Worm (Caenorhabditis elegans) whole organism, L3 larva: Measurements from ENCODE around the gene nspc-20.
"Not testable (repeated sequence)": the region's sequence is repeated elsewhere in the genome, so short reads cannot be mapped to it uniquely, and the experiment has no call there.

Experiments
- R02D3.7 ChIP-seq: fragments of 150-350 bp; optimal IDR thresholded peaks from 2 replicates; lab custom pipeline; 2014; ENCODE audit warnings: missing biosample characterization, missing genetic modification characterization
- ZK546.5 ChIP-seq: sonication (generic microtip); optimal IDR thresholded peaks from 2 replicates; lab custom pipeline; 2017; ENCODE audit warnings: missing biosample characterization, missing genetic modification characterization
- aly-2 ChIP-seq: fragments of 150-350 bp; optimal IDR thresholded peaks from 2 replicates; lab custom pipeline; 2014; ENCODE audit warnings: missing biosample characterization, missing genetic modification characterization
- ama-1 ChIP-seq: fragments of 150-350 bp; optimal IDR thresholded peaks from 2 replicates; lab custom pipeline; 2018
- ceh-16 ChIP-seq: sonication (generic microtip); optimal IDR thresholded peaks from 2 replicates; lab custom pipeline; 2017; ENCODE audit warnings: missing biosample characterization, missing genetic modification characterization
- ceh-28 ChIP-seq: fragments of 150-350 bp; optimal IDR thresholded peaks from 2 replicates; lab custom pipeline; 2014; ENCODE audit warnings: missing biosample characterization, missing genetic modification reagents, missing genetic modification characterization
- ceh-82 ChIP-seq: fragments of 150-350 bp; optimal IDR thresholded peaks from 2 replicates; lab custom pipeline; 2014; ENCODE audit warnings: missing biosample characterization, missing genetic modification characterization
- ceh-9 ChIP-seq: sonication (generic microtip); optimal IDR thresholded peaks from 2 replicates; lab custom pipeline; 2018; ENCODE audit warnings: missing biosample characterization, missing genetic modification characterization
- egl-5 ChIP-seq: fragments of 150-350 bp; optimal IDR thresholded peaks from 2 replicates; lab custom pipeline; 2017; ENCODE audit warnings: missing biosample characterization, missing genetic modification reagents, missing genetic modification characterization, inconsistent platforms
- elt-1 ChIP-seq: fragments of 150-350 bp; optimal IDR thresholded peaks from 2 replicates; lab custom pipeline; 2014; ENCODE audit warnings: missing biosample characterization, missing genetic modification characterization
- elt-3 ChIP-seq, 3 experiments: fragments of 150-350 bp in 1 of 3; sonication (generic microtip) in 2 of 3; optimal IDR thresholded peaks; 2 replicates in 2 of 3; 4 replicates in 1 of 3; lab custom pipeline; 2014 to 2017; ENCODE audit warnings: missing biosample characterization in 3 of 3, missing genetic modification characterization in 3 of 3
- eor-1 ChIP-seq, 2 experiments: fragments of 150-350 bp; optimal IDR thresholded peaks; 2 replicates each; lab custom pipeline; 2014 to 2018; ENCODE audit warnings: missing biosample characterization in 2 of 2, missing genetic modification characterization in 2 of 2
- fkh-2 ChIP-seq: fragments of 150-350 bp; optimal IDR thresholded peaks from 2 replicates; lab custom pipeline; 2014; ENCODE audit warnings: missing biosample characterization, missing genetic modification reagents, missing genetic modification characterization
- hmg-11 ChIP-seq: sonication (generic microtip); optimal IDR thresholded peaks from 2 replicates; lab custom pipeline; 2016; ENCODE audit warnings: missing genetic modification characterization, missing compliant biosample characterization
- jun-1 ChIP-seq: fragments of 150-350 bp; optimal IDR thresholded peaks from 2 replicates; lab custom pipeline; 2014; ENCODE audit warnings: missing biosample characterization, missing genetic modification reagents, missing genetic modification characterization
- mdl-1 ChIP-seq: fragments of 150-350 bp; optimal IDR thresholded peaks from 2 replicates; lab custom pipeline; 2014; ENCODE audit warnings: missing biosample characterization, missing genetic modification characterization
- mml-1 ChIP-seq: fragments of 150-350 bp; sonication (generic microtip); optimal IDR thresholded peaks from 3 replicates; lab custom pipeline; 2014; ENCODE audit warnings: missing biosample characterization, missing genetic modification characterization
- nhr-23 ChIP-seq: fragments of 150-350 bp; optimal IDR thresholded peaks from 2 replicates; lab custom pipeline; 2014; ENCODE audit warnings: missing biosample characterization, missing genetic modification reagents, missing genetic modification characterization
- nhr-237 ChIP-seq: fragments of 150-350 bp; optimal IDR thresholded peaks from 2 replicates; lab custom pipeline; 2014; ENCODE audit warnings: missing biosample characterization, missing genetic modification characterization
- nhr-25 ChIP-seq: sonication (generic microtip); optimal IDR thresholded peaks from 2 replicates; lab custom pipeline; 2017; ENCODE audit warnings: missing biosample characterization, missing genetic modification characterization
- nhr-28 ChIP-seq: fragments of 150-350 bp; optimal IDR thresholded peaks from 2 replicates; lab custom pipeline; 2014; ENCODE audit warnings: missing biosample characterization, missing genetic modification characterization
- nhr-43 ChIP-seq: sonication (generic microtip); optimal IDR thresholded peaks from 2 replicates; lab custom pipeline; 2016; ENCODE audit warnings: mild to moderate bottlenecking, missing genetic modification characterization, missing compliant biosample characterization; ENCODE audit not compliant: poor library complexity, severe bottlenecking
- nhr-76 ChIP-seq: fragments of 150-350 bp; sonication (generic microtip); optimal IDR thresholded peaks from 5 replicates; lab custom pipeline; 2014; ENCODE audit warnings: missing biosample characterization, missing genetic modification characterization
- nhr-77 ChIP-seq: fragments of 150-350 bp; optimal IDR thresholded peaks from 2 replicates; lab custom pipeline; 2014; ENCODE audit warnings: missing biosample characterization, missing genetic modification characterization
- pha-4 ChIP-seq: fragments of 150-350 bp; optimal IDR thresholded peaks from 2 replicates; lab custom pipeline; 2014; ENCODE audit warnings: missing biosample characterization, missing genetic modification reagents, missing genetic modification characterization
- pqm-1 ChIP-seq: fragments of 150-350 bp; optimal IDR thresholded peaks from 2 replicates; lab custom pipeline; 2017; ENCODE audit warnings: missing biosample characterization, missing genetic modification characterization, inconsistent platforms
- sea-2 ChIP-seq: fragments of 150-350 bp; sonication (generic microtip); optimal IDR thresholded peaks from 4 replicates; lab custom pipeline; 2014; ENCODE audit warnings: missing biosample characterization, missing genetic modification reagents, missing genetic modification characterization
- snpc-4 ChIP-seq: fragments of 150-350 bp; optimal IDR thresholded peaks from 2 replicates; lab custom pipeline; 2014; ENCODE audit warnings: missing biosample characterization, missing genetic modification characterization
- unc-39 ChIP-seq: sonication (generic microtip); optimal IDR thresholded peaks from 4 replicates; lab custom pipeline; 2017; ENCODE audit warnings: missing biosample characterization, missing genetic modification characterization
- unc-62 ChIP-seq: fragments of 150-350 bp; sonication (generic microtip); optimal IDR thresholded peaks from 4 replicates; lab custom pipeline; 2014; ENCODE audit warnings: missing biosample characterization, missing genetic modification reagents, missing genetic modification characterization
- ztf-11 ChIP-seq: fragments of 150-350 bp; optimal IDR thresholded peaks from 2 replicates; lab custom pipeline; 2014; ENCODE audit warnings: missing biosample characterization, missing genetic modification characterization
- ztf-4 ChIP-seq: fragments of 150-350 bp; optimal IDR thresholded peaks from 2 replicates; lab custom pipeline; 2014; ENCODE audit warnings: missing biosample characterization, missing genetic modification characterization

The nspc-20 gene

ce11 chrX:14525325-14526305, 4.4 kb downstream of the nspc-20 start (continued):
- TF ChIP-seq nhr-43 (tag; lab: Kevin White, UChicago) (peak; percentile 99), unc-62 (peak; percentile 100), nhr-28 (peak; percentile 73), pqm-1 (tag; lab: Kevin White, UChicago) (peak; percentile 90), egl-5 (tag; lab: Kevin White, UChicago) (peak; percentile 100), ztf-4 (peak; percentile 94), nhr-25 (tag; lab: Kevin White, UChicago) (peak; percentile 98), sea-2 (GFP tag; lab: Kevin White, UChicago) (peak; percentile 80), jun-1 (peak; percentile 100), ZK546.5 (tag; lab: Kevin White, UChicago) (peak; percentile 71), mml-1 (tag; lab: Kevin White, UChicago) (peak; percentile 37), eor-1 (tag; optimal IDR thresholded peaks at IDR 0.05; lab: Kevin White, UChicago) (peak in 1 of 2 experiments; percentile 86), ceh-9 (peak; percentile 100), ztf-11 (tag; lab: Kevin White, UChicago) (peak; percentile 74), elt-1 (tag; lab: Kevin White, UChicago) (peak; percentile 73), mdl-1 (tag; lab: Kevin White, UChicago) (peak; percentile 90), aly-2 (tag; lab: Kevin White, UChicago) (peak; percentile 96), elt-3 (tag; optimal IDR thresholded peaks at IDR 0.05; lab: Kevin White, UChicago) (peak; percentile 67 to 99 (median 79)), ceh-82 (tag; lab: Kevin White, UChicago) (peak; percentile 100), hmg-11 (tag; lab: Kevin White, UChicago) (peak; percentile 93), nhr-76 (tag; lab: Kevin White, UChicago) (peak; percentile 89), pha-4 (tag; lab: Kevin White, UChicago) (peak; percentile 96), ceh-16 (tag; lab: Kevin White, UChicago) (peak; percentile 87)
- TF ChIP-seq, all 47 proteins: peak for 47

- not testable (repeated sequence) for TF ChIP-seq pha-4 (tag; lab: Kevin White, UChicago); R02D3.7 (tag; lab: Kevin White, UChicago); nhr-28
These were observed 5.0 kb downstream of the nspc-20 start, which contains the start of gene nspc-17 for ce11 chrX:14525081-14525324. TSS of gene nspc-17 (minus strand) at chrX:14525181.

ce11 chrX:14523275-14523674, 6.7 kb downstream of the nspc-20 start, which contains the start of gene nspc-16:
TSS of gene nspc-16 (plus strand) at chrX:14523575.
- TF ChIP-seq sea-2 (GFP tag; lab: Kevin White, UChicago) (no peak), snpc-4 (tag; lab: Kevin White, UChicago) (no peak), nhr-43 (tag; lab: Kevin White, UChicago) (no peak), ama-1 (lab: Kevin White, UChicago) (no peak), ceh-82 (tag; lab: Kevin White, UChicago) (no peak), nhr-237 (tag; lab: Kevin White, UChicago) (no peak), jun-1 (no peak), nhr-23 (tag; lab: Kevin White, UChicago) (no peak), ceh-16 (tag; lab: Kevin White, UChicago) (no peak)

ce11 chrX:14520463-14520862, 9.5 kb downstream of the nspc-20 start, which contains the start of gene D1025.1:
TSS of gene D1025.1 (plus strand) at chrX:14520763.
- TF ChIP-seq hmg-11 (tag; lab: Kevin White, UChicago) (no peak), nhr-76 (tag; lab: Kevin White, UChicago) (no peak), R02D3.7 (tag; lab: Kevin White, UChicago) (no peak), fkh-2 (tag; lab: Kevin White, UChicago) (no peak), ceh-28 (tag; lab: Kevin White, UChicago) (no peak), egl-5 (tag; lab: Kevin White, UChicago) (no peak), unc-39 (tag; lab: Kevin White, UChicago) (no peak), unc-62 (no peak), ztf-4 (no peak), ceh-9 (no peak), nhr-77 (no peak), nhr-25 (tag; lab: Kevin White, UChicago) (no peak)
